Fruit fly (Drosophila melanogaster): ENCODE data around the gene RYa-R.

Gene RYa-R

dm6 chr3R:26988412-26988981 lies 8.3 kb upstream of the RYa-R start, which contains the start of gene CG31075 (continued):
- TF ChIP-seq CG8359 (GFP tag; optimal IDR thresholded peaks at IDR 0.05; ENCODE audit: borderline replicate concordance) = no peak
- TF ChIP-seq CG12155 (GFP tag; optimal IDR thresholded peaks at IDR 0.05) = peak; percentile 37
- peak; percentile 4 for TF ChIP-seq CG16815 (GFP tag; optimal IDR thresholded peaks at IDR 0.05)
- no peak for TF ChIP-seq unc-4 (GFP tag; IDR thresholded peaks at IDR 0.05; ENCODE audit: partially characterized antibody)
- TF ChIP-seq CG14965 (GFP tag; optimal IDR thresholded peaks at IDR 0.05; ENCODE audit: borderline replicate concordance) = no peak
- TF ChIP-seq CG11085 (GFP tag; IDR thresholded peaks at IDR 0.05) = 0 out of 2 replicates have a peak, but pooled peaks have one; percentile 16
- no peak for TF ChIP-seq TFAM (GFP tag; optimal IDR thresholded peaks at IDR 0.05)
- peak; percentile 93 for TF ChIP-seq CG4707 (GFP tag; optimal IDR thresholded peaks at IDR 0.05)
- TF ChIP-seq CG12071 (GFP tag; optimal IDR thresholded peaks at IDR 0.05) = peak; percentile 31
- TF ChIP-seq CG18476 (GFP tag; optimal IDR thresholded peaks at IDR 0.05) = peak; percentile 52
- no peak for TF ChIP-seq CG2202 (tag; optimal IDR thresholded peaks at IDR 0.05)
- peak; percentile 49 for TF ChIP-seq CG13894 (tag; optimal IDR thresholded peaks at IDR 0.05)
- peak; percentile 15 for TF ChIP-seq CG13424 (tag; optimal IDR thresholded peaks at IDR 0.05)
- peak; percentile 61 for TF ChIP-seq CTCF (GFP tag; optimal IDR thresholded peaks at IDR 0.05)
- TF ChIP-seq NfI (GFP tag; optimal IDR thresholded peaks at IDR 0.05) = peak; percentile 12
- TF ChIP-seq slbo (GFP tag; IDR thresholded peaks at IDR 0.05) = peak; percentile 83
- no peak for TF ChIP-seq Abd-B (GFP tag; optimal IDR thresholded peaks at IDR 0.05)
- no peak for TF ChIP-seq emc (GFP tag; optimal IDR thresholded peaks at IDR 0.05)
- no peak for TF ChIP-seq CG4730 (GFP tag; IDR thresholded peaks at IDR 0.05)
- no peak for TF ChIP-seq ATbp (GFP tag; optimal IDR thresholded peaks at IDR 0.05)
- TF ChIP-seq CG15514 (GFP tag; optimal IDR thresholded peaks at IDR 0.05) = peak; percentile 62
- peak; percentile 15 for TF ChIP-seq CG10979 (tag; optimal IDR thresholded peaks at IDR 0.05)
- no peak for TF ChIP-seq yki (optimal IDR thresholded peaks at IDR 0.05)
- no peak for TF ChIP-seq disco-r (GFP tag; optimal IDR thresholded peaks at IDR 0.05)
- peak; percentile 80 for TF ChIP-seq lab (GFP tag; optimal IDR thresholded peaks at IDR 0.05)
- TF ChIP-seq B-H1 (GFP tag; IDR thresholded peaks at IDR 0.05) = peak; percentile 28; the same call in 1 of the 3 replicates
- TF ChIP-seq CG12391 (tag; optimal IDR thresholded peaks at IDR 0.05) = peak; percentile 41
- peak; percentile 37 for TF ChIP-seq bcd (GFP tag; optimal IDR thresholded peaks at IDR 0.05)
- TF ChIP-seq CG9876 (GFP tag; optimal IDR thresholded peaks at IDR 0.05) = no peak
- TF ChIP-seq CG9817 (tag; optimal IDR thresholded peaks at IDR 0.05) = peak; percentile 48
- TF ChIP-seq wek (GFP tag; optimal IDR thresholded peaks at IDR 0.05) = no peak
- TF ChIP-seq Adf1 (GFP tag; IDR thresholded peaks at IDR 0.05) = peak; percentile 42
- TF ChIP-seq CG6765 (GFP tag; optimal IDR thresholded peaks at IDR 0.05) = peak; percentile 23
- TF ChIP-seq CG32767 (GFP tag; IDR thresholded peaks at IDR 0.05) = peak; percentile 49; the same call in 1 of the 2 replicates
- TF ChIP-seq phol (tag; optimal IDR thresholded peaks at IDR 0.05) = peak; percentile 51
- TF ChIP-seq Pdp1 (GFP tag; optimal IDR thresholded peaks at IDR 0.05) = peak in 1 of 2 experiments; percentile 2
- TF ChIP-seq ranshi (GFP tag; IDR thresholded peaks at IDR 0.05) = peak; percentile 84
- TF ChIP-seq CG10147 (GFP tag; optimal IDR thresholded peaks at IDR 0.05) = peak; percentile 63
- TF ChIP-seq gem (tag; optimal IDR thresholded peaks at IDR 0.05) = peak; percentile 77
- peak; percentile 53 for TF ChIP-seq HHEX (GFP tag; optimal IDR thresholded peaks at IDR 0.05)
- TF ChIP-seq Dek (tag; optimal IDR thresholded peaks at IDR 0.05) = peak; percentile 72

Data from whole organism, embryonic.